Worm (Caenorhabditis elegans) whole organism, mixed stage, embryonic: Measurements from ENCODE around the gene srh-1.
A peak's percentile ranks its signal among the peaks of the same experiment; 100 is the strongest.

Experiments used
- M03D4.4 ChIP-seq: sonication (generic microtip); optimal IDR thresholded peaks from 2 replicates; lab custom pipeline; 2017; ENCODE audit warnings: mild to moderate bottlenecking, missing genetic modification characterization, missing compliant biosample characterization
- bed-3 ChIP-seq: fragments of 200-800 bp; sonication (Bioruptor generic); optimal IDR thresholded peaks from 3 replicates; lab custom pipeline; 2018; ENCODE audit warnings: mild to moderate bottlenecking, missing genetic modification characterization, moderate library complexity, missing compliant biosample characterization
- blmp-1 ChIP-seq: fragments of 150-350 bp; optimal IDR thresholded peaks from 2 replicates; lab custom pipeline; 2014; ENCODE audit warnings: missing biosample characterization, missing genetic modification characterization
- ceh-39 ChIP-seq: fragments of 150-350 bp; optimal IDR thresholded peaks from 2 replicates; lab custom pipeline; 2014; ENCODE audit warnings: missing biosample characterization, missing genetic modification characterization
- ceh-43 ChIP-seq: fragments of 200-800 bp; sonication (Bioruptor generic); optimal IDR thresholded peaks from 2 replicates; lab custom pipeline; 2018; ENCODE audit warnings: mild to moderate bottlenecking, missing genetic modification characterization, moderate library complexity, missing compliant biosample characterization
- ceh-83 ChIP-seq: fragments of 200-800 bp; sonication (Bioruptor generic); optimal IDR thresholded peaks from 2 replicates; lab custom pipeline; 2018; ENCODE audit warnings: mild to moderate bottlenecking, missing genetic modification characterization, missing compliant biosample characterization
- cnd-1 ChIP-seq: fragments of 200-800 bp; sonication (Bioruptor generic); optimal IDR thresholded peaks from 2 replicates; lab custom pipeline; 2018; ENCODE audit warnings: mild to moderate bottlenecking, missing genetic modification characterization, missing compliant biosample characterization
- drap-1 ChIP-seq: fragments of 200-800 bp; sonication (Bioruptor generic); optimal IDR thresholded peaks from 3 replicates; lab custom pipeline; 2018; ENCODE audit warnings: mild to moderate bottlenecking, missing genetic modification characterization, missing compliant biosample characterization
- elt-1 ChIP-seq: sonication (generic microtip); optimal IDR thresholded peaks from 2 replicates; lab custom pipeline; 2017; ENCODE audit warnings: missing genetic modification characterization, mild to moderate bottlenecking, missing compliant biosample characterization, antibody characterized with exemption, moderate library complexity, borderline replicate concordance; ENCODE audit not compliant: insufficient read depth
- elt-3 ChIP-seq: fragments of 150-350 bp; optimal IDR thresholded peaks from 2 replicates; lab custom pipeline; 2014; ENCODE audit warnings: missing biosample characterization, missing genetic modification characterization
- flh-1 ChIP-seq: fragments of 200-800 bp; sonication (Bioruptor generic); optimal IDR thresholded peaks from 2 replicates; lab custom pipeline; 2018; ENCODE audit warnings: mild to moderate bottlenecking, missing genetic modification characterization, moderate library complexity, missing compliant biosample characterization
- ham-2 ChIP-seq: fragments of 200-800 bp; sonication (Bioruptor generic); optimal IDR thresholded peaks from 2 replicates; lab custom pipeline; 2018; ENCODE audit warnings: mild to moderate bottlenecking, missing genetic modification characterization, missing compliant biosample characterization
- hlh-1 ChIP-seq: fragments of 150-350 bp; optimal IDR thresholded peaks from 2 replicates; lab custom pipeline; 2014; ENCODE audit warnings: missing biosample characterization, missing genetic modification reagents, missing genetic modification characterization
- lin-13 ChIP-seq: fragments of 150-350 bp; optimal IDR thresholded peaks from 2 replicates; lab custom pipeline; 2014; ENCODE audit warnings: missing biosample characterization, missing genetic modification characterization
- lin-32 ChIP-seq: fragments of 200-800 bp; sonication (Bioruptor generic); optimal IDR thresholded peaks from 2 replicates; lab custom pipeline; 2018; ENCODE audit warnings: mild to moderate bottlenecking, missing genetic modification characterization, missing compliant biosample characterization
- lsy-2 ChIP-seq: fragments of 150-350 bp; optimal IDR thresholded peaks from 2 replicates; lab custom pipeline; 2014; ENCODE audit warnings: missing biosample characterization, missing genetic modification characterization
- mab-5 ChIP-seq: fragments of 150-350 bp; optimal IDR thresholded peaks from 2 replicates; lab custom pipeline; 2014; ENCODE audit warnings: missing biosample characterization, missing genetic modification characterization
- mls-2 ChIP-seq: sonication (generic microtip); optimal IDR thresholded peaks from 2 replicates; lab custom pipeline; 2016; ENCODE audit warnings: mild to moderate bottlenecking, missing genetic modification characterization, moderate library complexity, missing compliant biosample characterization
- nhr-12 ChIP-seq: fragments of 150-350 bp; optimal IDR thresholded peaks from 2 replicates; lab custom pipeline; 2014; ENCODE audit warnings: missing biosample characterization, missing genetic modification characterization
- nhr-2 ChIP-seq: fragments of 150-350 bp; optimal IDR thresholded peaks from 2 replicates; lab custom pipeline; 2014; ENCODE audit warnings: missing biosample characterization, missing genetic modification characterization
- nhr-237 ChIP-seq: fragments of 150-350 bp; optimal IDR thresholded peaks from 2 replicates; lab custom pipeline; 2014; ENCODE audit warnings: missing biosample characterization, missing genetic modification characterization
- nhr-28 ChIP-seq: fragments of 150-350 bp; optimal IDR thresholded peaks from 2 replicates; lab custom pipeline; 2014; ENCODE audit warnings: missing biosample characterization, missing genetic modification characterization
- nhr-76 ChIP-seq: sonication (generic microtip); optimal IDR thresholded peaks from 2 replicates; lab custom pipeline; 2017; ENCODE audit warnings: missing biosample characterization, missing genetic modification characterization
- pha-4 ChIP-seq: fragments of 150-350 bp; optimal IDR thresholded peaks from 2 replicates; lab custom pipeline; 2018; ENCODE audit warnings: missing biosample characterization, missing genetic modification reagents, missing genetic modification characterization
- sem-2 ChIP-seq: fragments of 200-800 bp; sonication (Bioruptor generic); optimal IDR thresholded peaks from 2 replicates; lab custom pipeline; 2018; ENCODE audit warnings: mild to moderate bottlenecking, missing genetic modification characterization, missing compliant biosample characterization
- snpc-4 ChIP-seq: fragments of 150-350 bp; optimal IDR thresholded peaks from 2 replicates; lab custom pipeline; 2014; ENCODE audit warnings: missing biosample characterization, missing genetic modification characterization
- sptf-1 ChIP-seq: sonication (generic microtip); optimal IDR thresholded peaks from 2 replicates; lab custom pipeline; 2017; ENCODE audit warnings: mild to moderate bottlenecking, missing genetic modification characterization, moderate library complexity, missing compliant biosample characterization
- tbx-8 ChIP-seq: fragments of 200-800 bp; sonication (Bioruptor generic); optimal IDR thresholded peaks from 2 replicates; lab custom pipeline; 2018; ENCODE audit warnings: mild to moderate bottlenecking, missing genetic modification characterization, moderate library complexity, missing compliant biosample characterization
- unc-120 ChIP-seq: sonication (generic microtip); optimal IDR thresholded peaks from 2 replicates; lab custom pipeline; 2017; ENCODE audit warnings: missing genetic modification characterization, missing compliant biosample characterization; ENCODE audit not compliant: poor library complexity, severe bottlenecking
- unc-39 ChIP-seq: fragments of 150-350 bp; optimal IDR thresholded peaks from 2 replicates; lab custom pipeline; 2014; ENCODE audit warnings: missing biosample characterization, missing genetic modification characterization
- unc-62 ChIP-seq: fragments of 150-350 bp; optimal IDR thresholded peaks from 2 replicates; lab custom pipeline; 2014; ENCODE audit warnings: missing biosample characterization, missing genetic modification reagents, missing genetic modification characterization
- zip-8 ChIP-seq: fragments of 150-350 bp; optimal IDR thresholded peaks from 2 replicates; lab custom pipeline; 2014; ENCODE audit warnings: missing biosample characterization, missing genetic modification characterization
- ztf-11 ChIP-seq: fragments of 150-350 bp; optimal IDR thresholded peaks from 2 replicates; lab custom pipeline; 2014; ENCODE audit warnings: missing biosample characterization, missing genetic modification characterization

The srh-1 gene

DNA sequence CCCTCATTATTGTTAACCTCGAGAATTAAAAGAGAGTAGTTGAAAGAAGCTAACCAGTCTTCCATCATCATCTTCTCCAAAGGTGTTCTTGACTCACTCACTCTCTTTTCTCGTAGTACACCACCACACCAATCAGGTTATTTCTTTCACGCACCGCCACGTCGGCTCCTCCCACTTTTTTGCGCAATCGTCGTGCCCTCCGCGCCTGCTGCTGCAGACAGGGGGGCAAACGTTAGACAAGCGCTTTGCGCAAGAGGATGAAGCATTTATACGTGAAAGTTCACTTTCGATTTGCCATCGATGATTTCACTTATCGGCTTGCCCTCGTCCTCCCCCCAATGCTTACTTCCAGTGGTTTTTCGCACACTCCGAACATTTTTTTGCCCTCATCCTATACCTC lies 39.7 kb downstream of the srh-1 start:
- no peak for TF ChIP-seq zip-8
- TF ChIP-seq sptf-1 (tag; lab: Kevin White, UChicago), result peak; percentile 28
- TF ChIP-seq sem-2, result no peak
- TF ChIP-seq drap-1 (GFP tag; lab: Kevin White, UChicago), result no peak
- peak; percentile 70 for TF ChIP-seq blmp-1 (tag; lab: Kevin White, UChicago)
- TF ChIP-seq ham-2 (GFP tag; lab: Kevin White, UChicago), result peak; percentile 44

- TF ChIP-seq zip-8 (no peak), ceh-39 (tag; lab: Kevin White, UChicago) (no peak), lin-32 (no peak), elt-1 (tag; lab: Kevin White, UChicago) (no peak), cnd-1 (tag; lab: Kevin White, UChicago) (no peak), ceh-83 (no peak), ham-2 (GFP tag; lab: Kevin White, UChicago) (no peak), snpc-4 (tag; lab: Kevin White, UChicago) (no peak), unc-62 (GFP tag; lab: Kevin White, UChicago) (no peak), pha-4 (no peak), drap-1 (GFP tag; lab: Kevin White, UChicago) (no peak), blmp-1 (tag; lab: Kevin White, UChicago) (no peak), nhr-237 (no peak), nhr-76 (tag; lab: Kevin White, UChicago) (no peak), tbx-8 (GFP tag; lab: Kevin White, UChicago) (no peak), nhr-28 (tag; lab: Kevin White, UChicago) (no peak), M03D4.4 (tag; lab: Kevin White, UChicago) (no peak), nhr-2 (tag; lab: Kevin White, UChicago) (no peak), flh-1 (GFP tag; lab: Kevin White, UChicago) (no peak)
Measured at ce11 chrV:11526927-11527491, 41.4 kb downstream of the srh-1 start.

DNA sequence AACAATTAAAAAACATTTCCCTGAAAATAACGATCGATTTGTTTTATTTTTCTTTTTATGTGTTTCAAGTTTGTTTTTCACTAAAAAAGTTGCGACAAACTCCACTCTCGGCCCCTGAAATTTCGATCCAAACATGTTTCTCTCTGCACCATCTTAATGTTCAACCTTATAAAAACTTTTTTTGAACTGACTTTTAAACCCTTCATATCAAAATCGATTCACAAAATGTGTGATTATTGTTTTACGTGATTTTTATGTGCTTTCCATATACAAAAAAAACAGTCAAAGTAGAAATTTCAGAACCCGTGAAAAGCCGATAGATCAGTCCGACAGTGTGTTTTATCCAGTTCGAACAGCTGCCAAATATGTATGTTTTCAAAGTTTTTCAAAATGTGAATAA lies 41.9 kb downstream of the srh-1 start, which contains the start of gene ccch-1:
ccch-1 (plus strand) TSS at position 301 of the 400 bp plus-strand sequence.
- TF ChIP-seq nhr-28 (tag; lab: Kevin White, UChicago) (no peak), lsy-2 (tag; lab: Kevin White, UChicago) (no peak), sptf-1 (tag; lab: Kevin White, UChicago) (no peak), nhr-2 (tag; lab: Kevin White, UChicago) (no peak), bed-3 (GFP tag; lab: Kevin White, UChicago) (no peak), ceh-43 (GFP tag; lab: Kevin White, UChicago) (no peak), sem-2 (no peak), ham-2 (GFP tag; lab: Kevin White, UChicago) (no peak), snpc-4 (tag; lab: Kevin White, UChicago) (no peak), nhr-12 (tag; lab: Kevin White, UChicago) (no peak), mab-5 (tag; lab: Kevin White, UChicago) (no peak), unc-39 (no peak)
- TF ChIP-seq, all 35 proteins: peak for 0

DNA sequence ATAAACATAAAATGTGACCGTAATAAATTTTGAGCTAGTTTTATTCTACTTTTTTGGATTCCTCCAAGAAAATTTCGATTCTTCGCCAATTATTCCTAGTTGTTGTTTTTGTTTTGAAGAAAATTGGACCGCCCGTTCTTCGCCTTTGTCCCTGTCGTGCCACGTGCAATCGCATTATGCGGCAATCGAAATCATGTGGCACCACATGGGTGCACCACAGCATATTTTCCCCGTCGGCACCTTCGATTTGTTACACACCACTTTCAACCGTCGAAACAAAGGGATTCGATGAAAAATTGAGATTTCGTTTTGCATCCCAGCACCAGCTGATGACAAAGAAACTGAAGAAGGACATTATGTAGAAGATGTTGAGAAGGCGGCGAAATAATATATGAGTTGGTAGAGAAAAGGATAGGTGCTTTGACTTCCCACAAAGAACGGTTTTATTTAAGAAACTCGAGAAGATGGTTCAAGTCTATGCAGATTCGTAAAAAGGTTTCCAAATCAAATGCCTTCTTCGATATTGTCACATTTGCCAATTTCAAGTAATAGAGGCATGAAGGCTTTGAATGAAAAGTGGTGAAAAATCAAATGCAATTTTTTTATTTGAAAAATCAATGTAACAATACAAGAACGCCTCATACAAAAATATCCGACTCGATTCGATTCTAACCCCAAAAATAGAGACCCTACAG lies 43.1 kb downstream of the srh-1 start:
- TF ChIP-seq elt-3, result no peak
- no peak for TF ChIP-seq lsy-2 (tag; lab: Kevin White, UChicago)
- no peak for TF ChIP-seq lin-13 (tag; lab: Kevin White, UChicago)
- TF ChIP-seq unc-62 (GFP tag; lab: Kevin White, UChicago), result no peak
- no peak for TF ChIP-seq ceh-39 (tag; lab: Kevin White, UChicago)
- TF ChIP-seq tbx-8 (GFP tag; lab: Kevin White, UChicago), result no peak
- no peak for TF ChIP-seq mab-5 (tag; lab: Kevin White, UChicago)
- TF ChIP-seq elt-1 (tag; lab: Kevin White, UChicago), result no peak
- TF ChIP-seq sem-2, result no peak
- TF ChIP-seq unc-120 (tag; lab: Kevin White, UChicago), result peak; percentile 19
- TF ChIP-seq bed-3 (GFP tag; lab: Kevin White, UChicago), result no peak
- TF ChIP-seq hlh-1, result peak; percentile 11
- no peak for TF ChIP-seq lin-32
- TF ChIP-seq ceh-43 (GFP tag; lab: Kevin White, UChicago), result no peak
- no peak for TF ChIP-seq nhr-2 (tag; lab: Kevin White, UChicago)
- no peak for TF ChIP-seq mls-2 (tag; lab: Kevin White, UChicago)
- no peak for TF ChIP-seq nhr-76 (tag; lab: Kevin White, UChicago)
- no peak for TF ChIP-seq ztf-11
